Worm (Caenorhabditis elegans): Measurements from ENCODE around the gene dpy-28.

ce11 chrIII:10758422-10758821 is 4.5 kb upstream of the dpy-28 start, which contains the start of gene K01G5.10:
- TF ChIP-seq unc-62 (GFP tag; optimal IDR thresholded peaks at IDR 0.05) (no peak), nhr-237 (tag; optimal IDR thresholded peaks at IDR 0.05) (no peak), sptf-1 (tag; optimal IDR thresholded peaks at IDR 0.05) (no peak), lsy-2 (tag; optimal IDR thresholded peaks at IDR 0.05) (no peak), pha-4 (tag; optimal IDR thresholded peaks at IDR 0.05) (no peak), bed-3 (GFP tag; optimal IDR thresholded peaks at IDR 0.05) (no peak), ham-2 (GFP tag; optimal IDR thresholded peaks at IDR 0.05) (no peak), elt-1 (tag; optimal IDR thresholded peaks at IDR 0.05; ENCODE audit: borderline replicate concordance, insufficient read depth) (no peak), ceh-39 (tag; optimal IDR thresholded peaks at IDR 0.05) (no peak)

Measured in whole organism, mixed stage, embryonic.